Worm (Caenorhabditis elegans) whole organism, L3 larva: ENCODE results near the gene brd-1.

Source experiments
- elt-1 ChIP-seq: fragments of 150-350 bp; optimal IDR thresholded peaks from 2 replicates; lab custom pipeline; 2014; ENCODE audit warnings: missing biosample characterization, missing genetic modification characterization
- elt-2 ChIP-seq: sonication (generic microtip); optimal IDR thresholded peaks from 2 replicates; lab custom pipeline; 2016; ENCODE audit warnings: missing genetic modification reagents, mild to moderate bottlenecking, missing genetic modification characterization, missing compliant biosample characterization
- fkh-10 ChIP-seq: sonication (generic microtip); optimal IDR thresholded peaks from 2 replicates; lab custom pipeline; 2017; ENCODE audit warnings: missing biosample characterization, missing genetic modification reagents, missing genetic modification characterization
- mdl-1 ChIP-seq: fragments of 150-350 bp; optimal IDR thresholded peaks from 2 replicates; lab custom pipeline; 2014; ENCODE audit warnings: missing biosample characterization, missing genetic modification characterization
- unc-39 ChIP-seq: sonication (generic microtip); optimal IDR thresholded peaks from 4 replicates; lab custom pipeline; 2017; ENCODE audit warnings: missing biosample characterization, missing genetic modification characterization

ce11 chrIII:6898518-6898917 is 9.2 kb upstream of the brd-1 start:
- no peak for TF ChIP-seq unc-39 (tag; lab: Kevin White, UChicago)
- TF ChIP-seq mdl-1 (tag; lab: Kevin White, UChicago): no peak
- no peak for TF ChIP-seq fkh-10 (GFP tag; lab: Kevin White, UChicago)
- TF ChIP-seq elt-1 (tag; lab: Kevin White, UChicago): no peak
- peak; percentile 4 for TF ChIP-seq elt-2 (tag; lab: Kevin White, UChicago)
